Fruit fly (Drosophila melanogaster) whole organism, wandering third instar larva: ENCODE measurements around the gene beta-Spec.

Source experiments
- Abd-B ChIP-seq: fragments of >200 bp; optimal IDR thresholded peaks from 2 replicates; lab custom pipeline; 2017; ENCODE audit warnings: missing biosample characterization, missing genetic modification characterization
- CrebA ChIP-seq: fragments of 200-800 bp; sonication (Bioruptor generic); optimal IDR thresholded peaks from 2 replicates; lab custom pipeline; 2016; ENCODE audit warnings: missing biosample characterization, mild to moderate bottlenecking, missing genetic modification characterization, borderline replicate concordance
- Dif ChIP-seq: fragments of 200-275, 200-300 bp; sonication (Bioruptor generic); optimal IDR thresholded peaks from 2 replicates; lab custom pipeline; 2018; ENCODE audit warnings: missing biosample characterization, missing genetic modification characterization; ENCODE audit not compliant: partially characterized antibody
- Hr78 ChIP-seq: fragments of >200 bp; optimal IDR thresholded peaks from 2 replicates; lab custom pipeline; 2017; ENCODE audit warnings: missing biosample characterization, missing genetic modification characterization
- Myc ChIP-seq: fragments of >200 bp; optimal IDR thresholded peaks from 2 replicates; lab custom pipeline; 2017
- br ChIP-seq: fragments of 200-800 bp; sonication (Bioruptor generic); optimal IDR thresholded peaks from 2 replicates; lab custom pipeline; 2016; ENCODE audit warnings: missing biosample characterization, missing genetic modification characterization
- dl ChIP-seq, 2 experiments: fragments of 175-275, 200-275 bp in 1 of 2; fragments of 200-275 bp in 1 of 2; sonication (Bioruptor generic); optimal IDR thresholded peaks; lab custom pipeline; 2018; ENCODE audit warnings: mild to moderate bottlenecking in 2 of 2, missing biosample characterization in 2 of 2, missing genetic modification characterization in 2 of 2, moderate library complexity in 2 of 2; ENCODE audit not compliant: partially characterized antibody in 2 of 2, insufficient read depth in 1 of 2
- dmrt93B ChIP-seq: fragments of 200-800 bp; sonication (Bioruptor generic); optimal IDR thresholded peaks from 2 replicates; lab custom pipeline; 2018; ENCODE audit warnings: missing biosample characterization, mild to moderate bottlenecking, missing genetic modification characterization
- foxo ChIP-seq, 2 experiments: fragments of 200-800 bp; sonication (Bioruptor generic); optimal IDR thresholded peaks; 2 replicates in 1 of 2; 3 replicates in 1 of 2; lab custom pipeline; 2016 to 2017; ENCODE audit warnings: missing biosample characterization in 2 of 2, missing genetic modification characterization in 2 of 2
- pan ChIP-seq: fragments of >200 bp; optimal IDR thresholded peaks from 2 replicates; lab custom pipeline; 2017
- sage ChIP-seq: fragments of 200-800 bp; sonication (Bioruptor generic); optimal IDR thresholded peaks from 2 replicates; lab custom pipeline; 2016; ENCODE audit warnings: missing biosample characterization, mild to moderate bottlenecking, missing genetic modification characterization

dm6 chrX:17657050-17657696 lies at the start of gene beta-Spec:
- TF ChIP-seq Myc (lab: Kevin White, UChicago) (peak; percentile 78), sage (GFP tag; lab: Kevin White, UChicago) (no peak), pan (lab: Kevin White, UChicago) (no peak), Hr78 (no peak), dl (GFP tag; optimal IDR thresholded peaks at IDR 0.05; lab: Kevin White, UChicago; ENCODE audit: insufficient read depth in 1 of 2, partially characterized antibody in 2 of 2) (no peak), dmrt93B (no peak), Abd-B (no peak), Dif (GFP tag; lab: Kevin White, UChicago) (no peak), br (no peak), foxo (GFP tag; optimal IDR thresholded peaks at IDR 0.05; lab: Kevin White, UChicago) (no peak), CrebA (GFP tag; lab: Kevin White, UChicago) (no peak)
